Worm (Caenorhabditis elegans) whole organism, early embryonic: ENCODE data around the gene srh-276.

ENCODE experiments used
- B0310.2 ChIP-seq: sonication (generic microtip); optimal IDR thresholded peaks from 2 replicates; lab custom pipeline; 2016; ENCODE audit warnings: mild to moderate bottlenecking, missing genetic modification characterization, missing compliant biosample characterization
- F13C5.2 ChIP-seq: sonication (generic microtip); optimal IDR thresholded peaks from 2 replicates; lab custom pipeline; 2017; ENCODE audit warnings: mild to moderate bottlenecking, missing genetic modification characterization, inconsistent platforms, missing compliant biosample characterization
- aly-1 ChIP-seq: sonication (generic microtip); optimal IDR thresholded peaks from 2 replicates; lab custom pipeline; 2016; ENCODE audit warnings: missing genetic modification characterization, missing compliant biosample characterization
- ama-1 ChIP-seq: fragments of 150-350 bp; optimal IDR thresholded peaks from 2 replicates; lab custom pipeline; 2014
- ceh-13 ChIP-seq: fragments of 200-800 bp; sonication (Bioruptor generic); optimal IDR thresholded peaks from 2 replicates; lab custom pipeline; 2018; ENCODE audit warnings: mild to moderate bottlenecking, missing genetic modification characterization, missing compliant biosample characterization
- ceh-36 ChIP-seq: sonication (generic microtip); optimal IDR thresholded peaks from 2 replicates; lab custom pipeline; 2016; ENCODE audit warnings: missing genetic modification characterization, inconsistent platforms, missing compliant biosample characterization
- ets-7 ChIP-seq: sonication (generic microtip); optimal IDR thresholded peaks from 2 replicates; lab custom pipeline; 2016; ENCODE audit warnings: missing genotype, missing genetic modification characterization, missing compliant biosample characterization
- flt-1 ChIP-seq: fragments of 200-800 bp; sonication (Bioruptor generic); IDR thresholded peaks from 2 replicates; pipeline ENCODE4 v1.3.6; 2022; ENCODE audit warnings: missing genetic modification characterization, missing compliant biosample characterization
- hmbx-1 ChIP-seq: sonication (generic microtip); optimal IDR thresholded peaks from 2 replicates; lab custom pipeline; 2016; ENCODE audit warnings: mild to moderate bottlenecking, missing genetic modification characterization, missing compliant biosample characterization
- hmg-4 ChIP-seq: fragments of 200-800 bp; sonication (Bioruptor generic); optimal IDR thresholded peaks from 2 replicates; lab custom pipeline; 2018; ENCODE audit warnings: mild to moderate bottlenecking, missing genetic modification characterization, missing compliant biosample characterization
- hnd-1 ChIP-seq: sonication (generic microtip); optimal IDR thresholded peaks from 2 replicates; lab custom pipeline; 2016; ENCODE audit warnings: missing genetic modification characterization, missing compliant biosample characterization
- pes-1 ChIP-seq: fragments of 200-800 bp; sonication (Bioruptor generic); IDR thresholded peaks from 2 replicates; pipeline ENCODE4 v1.3.6; 2022; ENCODE audit warnings: missing genetic modification reagents, missing genetic modification characterization, missing compliant biosample characterization
- scrt-1 ChIP-seq: fragments of 200-800 bp; sonication (Bioruptor generic); IDR thresholded peaks from 2 replicates; pipeline ENCODE4 v1.3.6; 2022; ENCODE audit warnings: missing genetic modification characterization, missing compliant biosample characterization
- sea-1 ChIP-seq: fragments of 200-800 bp; sonication (Bioruptor generic); conservative IDR thresholded peaks from 2 replicates; pipeline ENCODE4 v1.3.6; 2022; ENCODE audit warnings: missing genetic modification characterization, missing compliant biosample characterization
- tbx-11 ChIP-seq: fragments of 200-800 bp; sonication (Bioruptor generic); IDR thresholded peaks from 2 replicates; pipeline ENCODE4 v1.3.6; 2022; ENCODE audit warnings: missing genetic modification characterization, missing compliant biosample characterization
- tbx-37 ChIP-seq: fragments of 200-800 bp; sonication (Bioruptor generic); conservative IDR thresholded peaks from 2 replicates; pipeline ENCODE4 v1.3.6; 2022; ENCODE audit warnings: missing genetic modification reagents, missing genetic modification characterization, missing compliant biosample characterization
- tra-4 ChIP-seq: sonication (generic microtip); optimal IDR thresholded peaks from 2 replicates; lab custom pipeline; 2017; ENCODE audit warnings: missing genetic modification characterization, missing compliant biosample characterization

The srh-276 gene

DNA sequence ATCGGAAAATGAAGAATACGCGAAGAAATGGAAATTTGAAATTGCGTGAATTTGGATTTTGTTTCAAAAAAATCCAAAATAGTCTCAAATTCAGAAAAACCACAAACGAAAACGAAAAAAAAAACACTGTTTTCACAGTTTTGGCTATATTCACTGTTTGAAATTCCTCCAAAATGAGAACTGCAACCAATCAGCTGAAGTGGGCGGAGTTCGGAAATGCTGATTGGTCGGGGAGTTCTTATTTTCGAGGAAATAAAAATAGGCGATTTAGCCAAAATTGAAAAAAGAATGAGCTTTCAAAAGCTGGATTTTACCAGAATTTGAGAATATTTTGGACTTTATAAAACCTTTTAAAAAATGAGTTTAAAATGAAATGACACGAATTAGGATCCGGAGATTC lies 15.7 kb downstream of the srh-276 start, which contains the start of gene glb-14:
TSS of gene glb-14 (minus strand) at position 97 of the 400 bp plus-strand sequence.
- TF ChIP-seq hmbx-1 (tag; lab: Kevin White, UChicago) (no peak), tra-4 (tag; lab: Kevin White, UChicago) (no peak), aly-1 (tag; lab: Kevin White, UChicago) (no peak), pes-1 (GFP tag; lab: Robert Waterston, UW) (no peak), scrt-1 (GFP tag; lab: Robert Waterston, UW) (no peak), ets-7 (no peak), B0310.2 (tag; lab: Kevin White, UChicago) (no peak), tbx-37 (GFP tag; lab: Robert Waterston, UW) (no peak), hmg-4 (no peak), ceh-13 (no peak), hnd-1 (tag; lab: Kevin White, UChicago) (no peak), sea-1 (GFP tag; lab: Robert Waterston, UW) (no peak), tbx-11 (no peak), flt-1 (no peak), ceh-36 (tag; lab: Kevin White, UChicago) (no peak), ama-1 (no peak), F13C5.2 (tag; lab: Kevin White, UChicago) (no peak)

DNA sequence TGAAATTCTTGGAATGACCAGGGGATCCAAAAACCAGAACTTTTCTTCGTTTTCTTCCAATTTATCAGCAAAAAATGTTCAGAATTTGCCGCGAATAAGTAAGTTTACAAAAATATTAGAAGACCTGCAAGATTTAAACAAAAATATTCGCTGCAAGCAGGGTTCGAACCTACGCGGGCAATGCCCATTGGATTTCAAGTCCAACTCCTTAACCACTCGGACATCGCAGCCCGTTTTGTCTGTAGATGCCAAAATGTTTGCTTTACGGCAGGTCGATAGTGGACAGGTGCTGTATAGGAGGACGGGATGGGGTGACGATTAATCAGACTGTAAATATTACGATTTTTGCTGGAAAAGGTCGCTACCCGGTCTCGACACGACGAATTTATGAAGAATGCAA lies 18.6 kb downstream of the srh-276 start:
- TF ChIP-seq ets-7 = no peak
- no peak for TF ChIP-seq aly-1 (tag; lab: Kevin White, UChicago)
- no peak for TF ChIP-seq B0310.2 (tag; lab: Kevin White, UChicago)
- TF ChIP-seq ceh-36 (tag; lab: Kevin White, UChicago) = no peak
- no peak for TF ChIP-seq ama-1
- no peak for TF ChIP-seq F13C5.2 (tag; lab: Kevin White, UChicago)
- TF ChIP-seq flt-1 = 0 out of 2 replicates have a peak, but pooled peaks have one; percentile 34
- TF ChIP-seq hmbx-1 (tag; lab: Kevin White, UChicago) = no peak
- no peak for TF ChIP-seq sea-1 (GFP tag; lab: Robert Waterston, UW)
- TF ChIP-seq tbx-11 = peak; percentile 46; the same call in 1 of the 2 replicates
- peak; percentile 65; the same call in 1 of the 2 replicates for TF ChIP-seq pes-1 (GFP tag; lab: Robert Waterston, UW)
- TF ChIP-seq hnd-1 (tag; lab: Kevin White, UChicago) = no peak
- no peak for TF ChIP-seq tra-4 (tag; lab: Kevin White, UChicago)
- TF ChIP-seq scrt-1 (GFP tag; lab: Robert Waterston, UW) = peak; percentile 36; the same call in 1 of the 2 replicates

DNA sequence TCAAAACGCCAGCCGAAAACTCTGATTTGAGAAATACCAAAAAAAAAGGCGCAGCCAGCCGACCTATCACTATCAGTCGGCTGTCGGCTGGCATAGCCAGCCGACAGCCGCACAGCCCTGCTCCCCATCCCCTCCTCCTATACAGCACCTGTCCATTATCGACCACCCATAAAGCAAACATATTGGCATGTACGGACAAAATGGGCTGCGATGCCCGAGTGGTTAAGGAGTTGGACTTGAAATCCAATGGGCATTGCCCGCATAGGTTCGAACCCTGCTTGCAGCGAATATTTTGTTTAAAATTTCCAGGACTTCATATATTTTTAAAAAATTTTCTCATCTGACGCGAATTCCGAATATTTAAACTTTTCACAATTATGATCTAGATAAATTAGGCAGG lies 21.2 kb downstream of the srh-276 start:
- peak; percentile 2 for TF ChIP-seq ceh-36 (tag; lab: Kevin White, UChicago)
- no peak for TF ChIP-seq scrt-1 (GFP tag; lab: Robert Waterston, UW)
- 0 out of 2 replicates have a peak, but pooled peaks have one; percentile 48 for TF ChIP-seq pes-1 (GFP tag; lab: Robert Waterston, UW)
- TF ChIP-seq F13C5.2 (tag; lab: Kevin White, UChicago) = no peak
- TF ChIP-seq tbx-37 (GFP tag; lab: Robert Waterston, UW) = no peak
- TF ChIP-seq sea-1 (GFP tag; lab: Robert Waterston, UW) = no peak
- peak; percentile 11; the same call in 1 of the 2 replicates for TF ChIP-seq flt-1

DNA sequence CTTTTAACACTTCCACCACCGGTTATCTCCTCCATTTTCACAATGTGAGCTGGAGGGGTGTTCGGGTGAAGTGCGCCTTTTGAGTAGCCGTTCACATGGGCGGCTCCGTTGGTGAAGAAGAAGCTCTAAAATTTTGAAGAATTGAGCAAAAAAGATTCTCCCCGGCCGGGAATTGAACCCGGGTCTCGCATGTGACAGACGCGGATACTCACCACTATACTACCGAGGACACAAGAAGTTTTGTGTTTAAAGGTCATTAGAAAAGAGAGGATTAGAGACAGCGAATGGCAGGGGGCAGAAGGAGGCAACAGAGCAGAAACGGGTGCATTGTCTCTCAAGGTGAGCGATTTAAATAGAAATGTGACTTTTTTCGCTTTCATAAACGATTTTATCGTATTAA lies 22.5 kb downstream of the srh-276 start:
- peak; percentile 92 for TF ChIP-seq pes-1 (GFP tag; lab: Robert Waterston, UW)
- TF ChIP-seq ceh-36 (tag; lab: Kevin White, UChicago) = peak; percentile 95
- peak; percentile 80 for TF ChIP-seq hnd-1 (tag; lab: Kevin White, UChicago)
- TF ChIP-seq F13C5.2 (tag; lab: Kevin White, UChicago) = peak; percentile 91
- peak; percentile 89 for TF ChIP-seq tbx-11
- peak; percentile 92 for TF ChIP-seq hmg-4
- TF ChIP-seq ceh-13 = peak; percentile 77
- peak; percentile 82 for TF ChIP-seq B0310.2 (tag; lab: Kevin White, UChicago)
- TF ChIP-seq tra-4 (tag; lab: Kevin White, UChicago) = peak; percentile 71
- peak; percentile 92 for TF ChIP-seq scrt-1 (GFP tag; lab: Robert Waterston, UW)
- TF ChIP-seq aly-1 (tag; lab: Kevin White, UChicago) = peak; percentile 86
- TF ChIP-seq sea-1 (GFP tag; lab: Robert Waterston, UW) = peak; percentile 89
- peak; percentile 59 for TF ChIP-seq hmbx-1 (tag; lab: Kevin White, UChicago)
- TF ChIP-seq ama-1 = no peak
- TF ChIP-seq flt-1 = peak; percentile 92
- TF ChIP-seq ets-7 = peak; percentile 57
- TF ChIP-seq tbx-37 (GFP tag; lab: Robert Waterston, UW) = peak; percentile 92

DNA sequence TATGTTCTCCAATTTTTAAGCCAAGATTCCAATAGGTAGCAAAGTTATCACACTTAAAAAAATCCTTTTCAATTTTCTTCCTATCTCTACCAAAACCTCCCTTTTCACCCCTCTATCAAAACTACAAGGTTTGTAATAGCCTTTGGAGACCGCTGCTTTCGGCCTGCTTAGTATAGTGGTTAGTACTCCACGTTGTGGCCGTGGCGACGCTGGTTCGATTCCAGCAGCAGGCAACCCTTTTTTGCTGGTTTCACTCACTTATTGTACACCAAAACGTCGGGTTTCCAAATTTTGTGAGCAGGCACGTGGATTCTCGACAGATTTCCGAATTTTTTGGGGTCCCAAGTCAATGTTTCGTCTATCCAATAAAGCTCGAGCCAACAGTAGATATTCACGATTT lies 24.7 kb downstream of the srh-276 start:
- TF ChIP-seq scrt-1 (GFP tag; lab: Robert Waterston, UW) (0 out of 2 replicates have a peak, but pooled peaks have one; percentile 39), tra-4 (tag; lab: Kevin White, UChicago) (no peak), hnd-1 (tag; lab: Kevin White, UChicago) (peak; percentile 41), sea-1 (GFP tag; lab: Robert Waterston, UW) (no peak), ceh-36 (tag; lab: Kevin White, UChicago) (peak; percentile 46), tbx-37 (GFP tag; lab: Robert Waterston, UW) (peak; percentile 45; the same call in 1 of the 2 replicates), F13C5.2 (tag; lab: Kevin White, UChicago) (peak; percentile 15), aly-1 (tag; lab: Kevin White, UChicago) (no peak), pes-1 (GFP tag; lab: Robert Waterston, UW) (peak; percentile 76), hmg-4 (peak; percentile 35), ets-7 (no peak), tbx-11 (peak; percentile 67), ceh-13 (peak; percentile 17), flt-1 (peak; percentile 65)

DNA sequence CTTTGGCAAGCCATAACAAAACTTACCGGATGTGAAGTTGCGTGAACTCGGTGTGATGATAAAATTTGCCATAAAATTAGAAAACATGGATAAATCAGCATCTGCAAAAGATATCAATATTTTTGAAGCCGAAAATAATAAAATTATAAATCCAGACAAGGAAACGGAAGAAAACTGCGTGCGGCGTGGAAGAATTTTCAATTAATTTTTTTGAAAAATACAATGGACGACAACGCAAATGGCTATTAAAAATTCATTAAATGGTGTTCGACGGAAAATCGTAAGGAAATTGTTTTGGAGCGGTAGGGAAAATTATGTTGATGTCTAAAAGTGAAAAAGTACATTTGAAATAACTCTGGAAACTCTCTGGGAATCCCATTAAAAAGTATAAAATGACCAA lies 29.9 kb downstream of the srh-276 start, which contains the start of gene acr-18:
TSS of gene acr-18 (minus strand) at position 101 of the 400 bp plus-strand sequence.
- TF ChIP-seq B0310.2 (tag; lab: Kevin White, UChicago) = no peak

DNA sequence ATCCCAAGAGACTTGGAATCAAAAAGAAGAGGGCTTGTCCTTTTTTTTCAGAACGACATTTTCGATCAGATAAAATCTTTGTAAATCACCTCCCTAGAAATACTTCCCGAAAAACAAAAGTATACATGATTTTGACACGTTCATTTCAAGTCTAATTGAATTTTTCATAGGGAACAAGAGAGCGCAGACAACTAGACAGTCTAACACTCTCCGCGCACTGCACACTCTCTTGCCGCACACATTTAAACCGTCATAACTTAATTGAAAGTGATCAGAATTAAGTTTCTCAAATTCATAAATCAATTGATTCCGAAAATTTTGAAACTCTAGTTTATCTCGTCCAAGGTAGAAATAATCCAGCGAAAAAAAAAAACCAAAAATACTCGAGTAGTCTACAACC lies 30.6 kb downstream of the srh-276 start:
- no peak for TF ChIP-seq pes-1 (GFP tag; lab: Robert Waterston, UW)
- no peak for TF ChIP-seq ama-1
- TF ChIP-seq F13C5.2 (tag; lab: Kevin White, UChicago) = no peak
- TF ChIP-seq ets-7 = no peak
- TF ChIP-seq scrt-1 (GFP tag; lab: Robert Waterston, UW) = no peak
- no peak for TF ChIP-seq hmg-4
- TF ChIP-seq tra-4 (tag; lab: Kevin White, UChicago) = no peak
- no peak for TF ChIP-seq hmbx-1 (tag; lab: Kevin White, UChicago)
- TF ChIP-seq flt-1 = no peak
- no peak for TF ChIP-seq hnd-1 (tag; lab: Kevin White, UChicago)
- TF ChIP-seq sea-1 (GFP tag; lab: Robert Waterston, UW) = no peak
- TF ChIP-seq ceh-13 = no peak
- no peak for TF ChIP-seq tbx-11
- TF ChIP-seq tbx-37 (GFP tag; lab: Robert Waterston, UW) = no peak
